Fruit fly (Drosophila melanogaster): Measurements from ENCODE around the gene CG14229.

DNA sequence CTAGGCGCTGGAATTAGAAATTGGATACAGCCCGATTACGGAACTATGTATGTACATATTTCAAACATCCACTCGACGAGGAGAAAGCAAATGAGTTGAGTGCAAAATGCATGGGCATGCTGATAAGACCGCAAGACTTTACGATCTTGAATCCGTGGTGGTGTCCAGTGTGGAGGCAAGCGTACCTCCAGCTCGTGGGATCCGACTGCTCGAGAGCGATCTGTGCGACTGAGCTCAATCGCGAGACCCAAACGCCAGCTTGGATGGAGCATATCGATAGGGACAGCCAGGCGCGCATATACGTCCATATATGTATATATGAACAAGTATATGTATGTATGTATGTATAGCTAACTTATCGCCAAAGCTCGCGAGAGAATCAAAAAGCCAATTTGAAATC, 19.4 kb downstream of the CG14229 start, which contains the start of gene et:
- TF ChIP-seq CG8478 (optimal IDR thresholded peaks at IDR 0.05) (no peak), Dll (optimal IDR thresholded peaks at IDR 0.05) (no peak)

Measured in whole organism.